Fruit fly (Drosophila melanogaster) whole organism, embryonic: Measurements from ENCODE around the gene beat-Ic.

Source experiments
- Ada2b ChIP-seq: fragments of 200-800 bp; sonication (Bioruptor generic); IDR thresholded peaks from 2 replicates; pipeline ENCODE4 v1.3.6; 2022; ENCODE audit warnings: missing biosample characterization, missing genetic modification characterization
- CG1233 ChIP-seq: fragments of 200-800 bp; sonication (Bioruptor generic); optimal IDR thresholded peaks from 4 replicates; lab custom pipeline; 2018; ENCODE audit warnings: missing biosample characterization, mild to moderate bottlenecking, missing genetic modification characterization
- CG16813 ChIP-seq: fragments of 200-800 bp; sonication (Bioruptor generic); IDR thresholded peaks from 3 replicates; pipeline ENCODE4 v1.3.6; 2022; ENCODE audit warnings: missing biosample characterization, missing genetic modification characterization; ENCODE audit not compliant: partially characterized antibody
- CG17328 ChIP-seq: fragments of 200-800 bp; sonication (Bioruptor generic); IDR thresholded peaks from 2 replicates; pipeline ENCODE4 v1.3.6; 2022; ENCODE audit warnings: missing biosample characterization, missing genetic modification characterization
- CG3726 ChIP-seq: fragments of 200-800 bp; sonication (Bioruptor generic); IDR thresholded peaks from 3 replicates; pipeline ENCODE4, ENCODE4 v1.3.6; 2022; ENCODE audit warnings: missing biosample characterization, missing genetic modification characterization
- CG7928 ChIP-seq: fragments of 200-800 bp; sonication (Bioruptor generic); optimal IDR thresholded peaks from 2 replicates; lab custom pipeline; 2017; ENCODE audit warnings: missing biosample characterization, mild to moderate bottlenecking, missing genetic modification characterization
- CG7987 ChIP-seq: fragments of 200-800 bp; sonication (Bioruptor generic); optimal IDR thresholded peaks from 2 replicates; lab custom pipeline; 2018; ENCODE audit warnings: missing biosample characterization, mild to moderate bottlenecking, missing genetic modification characterization, moderate library complexity
- CG8290 ChIP-seq, 3 experiments: fragments of 200-800 bp; sonication (Bioruptor generic); optimal IDR thresholded peaks; 2 replicates each; lab custom pipeline; 2016 to 2019; ENCODE audit warnings: missing biosample characterization in 3 of 3, missing genetic modification characterization in 3 of 3, mild to moderate bottlenecking in 2 of 3, moderate library complexity in 1 of 3
- Deaf1 ChIP-seq: fragments of 200-800 bp; optimal IDR thresholded peaks from 3 replicates; lab custom pipeline; 2019; ENCODE audit warnings: missing biosample characterization, mild to moderate bottlenecking, missing genetic modification characterization, moderate library complexity
- Eip74EF ChIP-seq, 2 experiments: fragments of 200-800 bp in 1 of 2; fragments of >200 bp in 1 of 2; sonication (Bioruptor generic) in 1 of 2; optimal IDR thresholded peaks; 2 replicates each; lab custom pipeline; 2017 to 2019; ENCODE audit warnings: missing biosample characterization in 2 of 2, missing genetic modification characterization in 2 of 2, mild to moderate bottlenecking in 1 of 2, moderate library complexity in 1 of 2
- Ets97D ChIP-seq: fragments of 200-800 bp; sonication (Bioruptor generic); optimal IDR thresholded peaks from 3 replicates; lab custom pipeline; 2016; ENCODE audit warnings: missing biosample characterization, missing genetic modification characterization
- HLH4C ChIP-seq: fragments of 200-800 bp; sonication (Bioruptor generic); IDR thresholded peaks from 3 replicates; pipeline ENCODE4 v1.3.6; 2022; ENCODE audit warnings: missing biosample characterization, missing genetic modification characterization; ENCODE audit not compliant: partially characterized antibody
- HmgD ChIP-seq: fragments of 200-800 bp; sonication (Bioruptor generic); optimal IDR thresholded peaks from 3 replicates; lab custom pipeline; 2016; ENCODE audit warnings: missing biosample characterization, missing genetic modification characterization
- Hmr ChIP-seq: fragments of 200-800 bp; sonication (Bioruptor generic); optimal IDR thresholded peaks from 3 replicates; lab custom pipeline; 2017; ENCODE audit warnings: mild to moderate bottlenecking, missing biosample characterization, missing genetic modification reagents, missing genetic modification characterization
- Hr78 ChIP-seq, 2 experiments: fragments of 200-800 bp in 1 of 2; fragments of >200 bp in 1 of 2; sonication (Bioruptor generic) in 1 of 2; optimal IDR thresholded peaks; 2 replicates each; lab custom pipeline; 2017 to 2019; ENCODE audit warnings: missing biosample characterization in 2 of 2, missing genetic modification characterization in 2 of 2, mild to moderate bottlenecking in 1 of 2, moderate library complexity in 1 of 2
- Nf-YB ChIP-seq: fragments of 200-800 bp; sonication (Bioruptor generic); optimal IDR thresholded peaks from 3 replicates; lab custom pipeline; 2019; ENCODE audit warnings: missing biosample characterization, mild to moderate bottlenecking, missing genetic modification characterization, moderate library complexity
- Nf-YC ChIP-seq: fragments of 200-800 bp; optimal IDR thresholded peaks from 3 replicates; lab custom pipeline; 2019; ENCODE audit warnings: missing biosample characterization, mild to moderate bottlenecking, missing genetic modification characterization, moderate library complexity
- NfI ChIP-seq: fragments of 200-800 bp; sonication (Bioruptor generic); optimal IDR thresholded peaks from 3 replicates; lab custom pipeline; 2018; ENCODE audit warnings: missing biosample characterization, mild to moderate bottlenecking, missing genetic modification characterization, moderate library complexity
- Opbp ChIP-seq: fragments of 200-800 bp; sonication (Bioruptor generic); IDR thresholded peaks from 3 replicates; pipeline ENCODE4 v1.3.6; 2022; ENCODE audit warnings: missing biosample characterization, missing genetic modification characterization; ENCODE audit not compliant: partially characterized antibody
- Trl ChIP-seq, 3 experiments: fragments of >200 bp in 2 of 3; fragments of 200-800 bp in 1 of 3; sonication (Bioruptor generic) in 1 of 3; optimal IDR thresholded peaks; 2 replicates in 1 of 3; 3 replicates in 2 of 3; lab custom pipeline; 2016 to 2017; ENCODE audit warnings: missing biosample characterization in 1 of 3, missing genetic modification characterization in 1 of 3
- ato ChIP-seq: fragments of 200-800 bp; sonication (Bioruptor generic); IDR thresholded peaks from 2 replicates; pipeline ENCODE4 v1.3.6; 2022; ENCODE audit warnings: missing biosample characterization, missing genetic modification characterization; ENCODE audit not compliant: partially characterized antibody
- bbx ChIP-seq: fragments of 200-800 bp; sonication (Bioruptor generic); IDR thresholded peaks from 2 replicates; pipeline ENCODE4 v1.3.6; 2022; ENCODE audit warnings: missing biosample characterization, missing genetic modification characterization; ENCODE audit not compliant: partially characterized antibody
- cad ChIP-seq: fragments of >200 bp; optimal IDR thresholded peaks from 2 replicates; lab custom pipeline; 2017; ENCODE audit warnings: missing biosample characterization, missing genetic modification characterization
- dati ChIP-seq: fragments of 200-800 bp; sonication (Bioruptor generic); IDR thresholded peaks from 2 replicates; pipeline ENCODE4 v1.3.6; 2022; ENCODE audit warnings: missing biosample characterization, missing genetic modification characterization
- ftz-f1 ChIP-seq: fragments of 200-800 bp; sonication (Bioruptor generic); optimal IDR thresholded peaks from 2 replicates; lab custom pipeline; 2016; ENCODE audit warnings: missing biosample characterization, missing genetic modification characterization
- gcm2 ChIP-seq: fragments of 200-800 bp; sonication (Bioruptor generic); optimal IDR thresholded peaks from 2 replicates; lab custom pipeline; 2016; ENCODE audit warnings: missing biosample characterization, missing genetic modification characterization
- hb ChIP-seq: fragments of 200-800 bp; sonication (Bioruptor generic); IDR thresholded peaks from 3 replicates; pipeline ENCODE4 v1.3.6; 2022; ENCODE audit warnings: missing biosample characterization, missing genetic modification characterization; ENCODE audit not compliant: partially characterized antibody
- insv ChIP-seq, 2 experiments: fragments of 200-800 bp; sonication (Bioruptor generic); optimal IDR thresholded peaks; 3 replicates each; lab custom pipeline; 2016 to 2018; ENCODE audit warnings: missing biosample characterization in 2 of 2, missing genetic modification characterization in 2 of 2
- knrl ChIP-seq: fragments of 200-800 bp; sonication (Bioruptor generic); IDR thresholded peaks from 3 replicates; pipeline ENCODE4 v1.3.6; 2022; ENCODE audit warnings: missing biosample characterization, missing genetic modification characterization; ENCODE audit not compliant: partially characterized antibody
- stwl ChIP-seq: fragments of 200-800 bp; sonication (Bioruptor generic); optimal IDR thresholded peaks from 3 replicates; lab custom pipeline; 2018; ENCODE audit warnings: missing biosample characterization, mild to moderate bottlenecking, missing genetic modification characterization, moderate library complexity
- yki ChIP-seq: fragments of >200 bp; optimal IDR thresholded peaks from 3 replicates; lab custom pipeline; 2018
- zen ChIP-seq: fragments of 200-800 bp; sonication (Bioruptor generic); optimal IDR thresholded peaks from 3 replicates; lab custom pipeline; 2018; ENCODE audit warnings: missing biosample characterization, mild to moderate bottlenecking, missing genetic modification characterization, moderate library complexity

The beat-Ic gene

DNA sequence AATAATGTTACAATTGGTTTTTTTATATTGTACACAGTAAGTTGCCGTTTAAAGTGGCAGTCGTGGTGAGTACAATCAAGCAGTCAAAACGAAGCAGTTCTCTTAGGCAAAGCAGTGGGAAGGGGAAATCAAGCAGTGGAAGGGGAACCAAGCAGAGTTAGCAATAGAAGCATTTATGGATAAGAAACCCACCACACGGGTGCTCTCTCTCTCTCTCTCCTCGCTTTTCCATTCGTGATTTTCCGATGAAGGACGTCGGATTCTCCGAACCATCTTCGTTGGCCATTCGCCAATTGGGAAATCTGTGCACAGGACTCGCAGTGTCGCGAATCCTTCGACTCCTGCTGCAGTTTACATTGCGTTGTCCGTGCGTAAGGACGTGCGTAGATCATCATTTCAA lies 49.6 kb downstream of the beat-Ic start, which contains the start of gene beat-Ia (continued):
- peak; percentile 67 for TF ChIP-seq HmgD
- TF ChIP-seq Ets97D (GFP tag; lab: Kevin White, UChicago), result peak; percentile 35
- peak; percentile 76 for TF ChIP-seq Nf-YC
- TF ChIP-seq Hr78 (GFP tag; optimal IDR thresholded peaks at IDR 0.05; lab: Kevin White, UChicago), result peak in 1 of 2 experiments; percentile 45
- TF ChIP-seq stwl (tag; lab: Kevin White, UChicago), result peak; percentile 99
- TF ChIP-seq cad (GFP tag; lab: Kevin White, UChicago), result peak; percentile 43
- peak; percentile 38 to 41 for TF ChIP-seq Trl (optimal IDR thresholded peaks at IDR 0.05; lab: Kevin White, UChicago)
- no peak for TF ChIP-seq Trl (GFP tag; optimal IDR thresholded peaks at IDR 0.05; lab: Kevin White, UChicago)
- peak; percentile 62 for TF ChIP-seq zen (tag; lab: Kevin White, UChicago)
- TF ChIP-seq Nf-YB, result peak; percentile 62
- no peak for TF ChIP-seq CG7987
- 0 out of 2 replicates have a peak, but pooled peaks have one; percentile 35 for TF ChIP-seq CG17328 (GFP tag; lab: Robert Waterston, UW)
- TF ChIP-seq ato (GFP tag; lab: Robert Waterston, UW), result peak; percentile 51; the same call in 1 of the 2 replicates
- TF ChIP-seq NfI (GFP tag; lab: Kevin White, UChicago), result no peak
- TF ChIP-seq CG8290 (GFP tag; optimal IDR thresholded peaks at IDR 0.05; lab: Kevin White, UChicago), result peak; percentile 75
- peak; percentile 37 to 59 for TF ChIP-seq CG8290 (tag; optimal IDR thresholded peaks at IDR 0.05; lab: Kevin White, UChicago)
- peak; percentile 28; the same call in 1 of the 3 replicates for TF ChIP-seq HLH4C
- TF ChIP-seq Opbp (GFP tag; lab: Robert Waterston, UW), result peak; percentile 73; the same call in 2 of the 3 replicates
- TF ChIP-seq CG7928 (GFP tag; lab: Kevin White, UChicago), result no peak
- TF ChIP-seq Deaf1 (tag; lab: Kevin White, UChicago), result peak; percentile 98
- no peak; the same call in 1 of the 2 replicates for TF ChIP-seq bbx (GFP tag; lab: Robert Waterston, UW)
- 0 out of 3 replicates have a peak, but pooled peaks have one; percentile 18 for TF ChIP-seq hb (GFP tag; lab: Robert Waterston, UW)
- TF ChIP-seq insv (GFP tag; optimal IDR thresholded peaks at IDR 0.05; lab: Kevin White, UChicago), result peak in 1 of 2 experiments; percentile 69
- TF ChIP-seq knrl (GFP tag; lab: Robert Waterston, UW), result peak; percentile 71
- no peak for TF ChIP-seq ftz-f1 (GFP tag; lab: Kevin White, UChicago)
- peak; percentile 17 for TF ChIP-seq yki (lab: Kevin White, UChicago)
- no peak for TF ChIP-seq dati (GFP tag; lab: Robert Waterston, UW)
- TF ChIP-seq Hmr (GFP tag; lab: Kevin White, UChicago), result no peak
- peak in 1 of 2 experiments; percentile 98 for TF ChIP-seq Eip74EF (GFP tag; optimal IDR thresholded peaks at IDR 0.05; lab: Kevin White, UChicago)
- no peak for TF ChIP-seq CG1233
- peak; percentile 42; the same call in 1 of the 3 replicates for TF ChIP-seq CG16813 (GFP tag; lab: Robert Waterston, UW)
- no peak for TF ChIP-seq gcm2
- no peak for TF ChIP-seq CG3726 (GFP tag; lab: Robert Waterston, UW)
- TF ChIP-seq Ada2b, result no peak
